Fruit fly (Drosophila melanogaster): ENCODE data around the gene Lectin-galC1.

The Lectin-galC1 gene

dm6 chr2L:19415859-19416258, 1.4 kb upstream of the Lectin-galC1 start (continued):
- TF ChIP-seq TFAM (GFP tag; optimal IDR thresholded peaks at IDR 0.05): no peak
- TF ChIP-seq Ptx1 (GFP tag; IDR thresholded peaks at IDR 0.05): no peak
- no peak for TF ChIP-seq CG4854 (GFP tag; optimal IDR thresholded peaks at IDR 0.05)
- TF ChIP-seq CG10543 (GFP tag; optimal IDR thresholded peaks at IDR 0.05): no peak
- no peak for TF ChIP-seq dan (GFP tag; IDR thresholded peaks at IDR 0.05)
- no peak for TF ChIP-seq CG18619 (GFP tag; optimal IDR thresholded peaks at IDR 0.05)
- TF ChIP-seq chm (GFP tag; IDR thresholded peaks at IDR 0.05): no peak
- TF ChIP-seq sens-2 (GFP tag; IDR thresholded peaks at IDR 0.05): no peak
- no peak for TF ChIP-seq jumu (GFP tag; optimal IDR thresholded peaks at IDR 0.05)
- no peak for TF ChIP-seq C15 (GFP tag; IDR thresholded peaks at IDR 0.05)
- TF ChIP-seq CG7745 (tag; optimal IDR thresholded peaks at IDR 0.05): no peak
- TF ChIP-seq HLH54F (GFP tag; optimal IDR thresholded peaks at IDR 0.05): peak; percentile 8
- TF ChIP-seq CG3847 (GFP tag; IDR thresholded peaks at IDR 0.05): 0 out of 2 replicates have a peak, but pooled peaks have one; percentile 38
- TF ChIP-seq CG1233 (GFP tag; optimal IDR thresholded peaks at IDR 0.05): no peak
- no peak for TF ChIP-seq zfh1 (GFP tag; IDR thresholded peaks at IDR 0.05)
- peak in 1 of 2 experiments; percentile 21 for TF ChIP-seq Hr51 (GFP tag; optimal IDR thresholded peaks at IDR 0.05)
- no peak for TF ChIP-seq hkb (optimal IDR thresholded peaks at IDR 0.05)
- 0 out of 2 replicates have a peak, but pooled peaks have one; percentile 36 for TF ChIP-seq hkb (GFP tag; IDR thresholded peaks at IDR 0.05)
- TF ChIP-seq CG10366 (GFP tag; IDR thresholded peaks at IDR 0.05): no peak
- TF ChIP-seq CG11560 (tag; IDR thresholded peaks at IDR 0.05): no peak
- no peak for TF ChIP-seq Aef1 (GFP tag; IDR thresholded peaks at IDR 0.05)
- TF ChIP-seq mam (GFP tag; optimal IDR thresholded peaks at IDR 0.05): no peak
- no peak for TF ChIP-seq CG3726 (GFP tag; IDR thresholded peaks at IDR 0.05)
- TF ChIP-seq CG12219 (GFP tag; optimal IDR thresholded peaks at IDR 0.05): no peak
- TF ChIP-seq CG11085 (GFP tag; IDR thresholded peaks at IDR 0.05): no peak
- no peak for TF ChIP-seq CG4820 (GFP tag; optimal IDR thresholded peaks at IDR 0.05)
- TF ChIP-seq CG3163 (GFP tag; optimal IDR thresholded peaks at IDR 0.05): no peak
- TF ChIP-seq maf-S (GFP tag; optimal IDR thresholded peaks at IDR 0.05): no peak
- TF ChIP-seq nerfin-1 (tag; optimal IDR thresholded peaks at IDR 0.05): no peak
- TF ChIP-seq CG17829 (tag; optimal IDR thresholded peaks at IDR 0.05): no peak
- no peak for TF ChIP-seq B-H2 (GFP tag; optimal IDR thresholded peaks at IDR 0.05)
- no peak for TF ChIP-seq Dip3 (GFP tag; optimal IDR thresholded peaks at IDR 0.05)
- TF ChIP-seq CG6689 (GFP tag; IDR thresholded peaks at IDR 0.05): no peak
- TF ChIP-seq Bdp1 (GFP tag; optimal IDR thresholded peaks at IDR 0.05): no peak
- no peak for TF ChIP-seq CG14050 (GFP tag; IDR thresholded peaks at IDR 0.05)
- TF ChIP-seq gfzf (GFP tag; optimal IDR thresholded peaks at IDR 0.05): no peak
- TF ChIP-seq lov (optimal IDR thresholded peaks at IDR 0.05): no peak
- TF ChIP-seq lov (GFP tag; IDR thresholded peaks at IDR 0.05): no peak
- TF ChIP-seq CG12071 (GFP tag; optimal IDR thresholded peaks at IDR 0.05): no peak
- TF ChIP-seq Bteb2 (GFP tag; optimal IDR thresholded peaks at IDR 0.05): no peak
- no peak for TF ChIP-seq az2 (GFP tag; optimal IDR thresholded peaks at IDR 0.05)
- no peak for TF ChIP-seq HLH4C (GFP tag; IDR thresholded peaks at IDR 0.05; ENCODE audit: partially characterized antibody)
- TF ChIP-seq sr (GFP tag; IDR thresholded peaks at IDR 0.05): no peak
- peak; percentile 14 for TF ChIP-seq lilli (GFP tag; optimal IDR thresholded peaks at IDR 0.05)
- no peak for TF ChIP-seq CG14965 (GFP tag; optimal IDR thresholded peaks at IDR 0.05; ENCODE audit: borderline replicate concordance)
- TF ChIP-seq disco-r (GFP tag; optimal IDR thresholded peaks at IDR 0.05): no peak
- TF ChIP-seq CG15011 (GFP tag; optimal IDR thresholded peaks at IDR 0.05): no peak
- no peak for TF ChIP-seq h (optimal IDR thresholded peaks at IDR 0.05)
- no peak for TF ChIP-seq CG31441 (GFP tag; IDR thresholded peaks at IDR 0.05)
- no peak for TF ChIP-seq Dip2 (GFP tag; IDR thresholded peaks at IDR 0.05)
- TF ChIP-seq stwl (tag; optimal IDR thresholded peaks at IDR 0.05): no peak
- no peak for TF ChIP-seq CG18764 (GFP tag; optimal IDR thresholded peaks at IDR 0.05)
- 0 out of 2 replicates have a peak, but pooled peaks have one; percentile 16 for TF ChIP-seq wdn (GFP tag; IDR thresholded peaks at IDR 0.05)
- no peak for TF ChIP-seq CG34224 (GFP tag; IDR thresholded peaks at IDR 0.05; ENCODE audit: partially characterized antibody)

All from whole organism, embryonic.